Worm (Caenorhabditis elegans) whole organism, young adult: ENCODE measurements around the gene F38B7.2.

Experiments used
- B0035.1 ChIP-seq: sonication (generic microtip); optimal IDR thresholded peaks from 2 replicates; lab custom pipeline; 2016; ENCODE audit warnings: missing genetic modification characterization, mild to moderate bottlenecking, missing compliant biosample characterization, missing genotype, missing genetic modification reagents
- C17E4.6 ChIP-seq: fragments of 200-800 bp; sonication (Bioruptor generic); IDR thresholded peaks from 2 replicates; pipeline ENCODE4 v1.3.6; 2022; ENCODE audit warnings: missing genetic modification reagents, missing genetic modification characterization, missing compliant biosample characterization
- D2030.7 ChIP-seq: fragments of 200-800 bp; sonication (Bioruptor generic); IDR thresholded peaks from 2 replicates; pipeline ENCODE4 v1.3.6; 2022; ENCODE audit warnings: missing genetic modification reagents, missing genetic modification characterization, missing compliant biosample characterization
- F10E7.11 ChIP-seq: sonication (generic microtip); optimal IDR thresholded peaks from 2 replicates; lab custom pipeline; 2017; ENCODE audit warnings: mild to moderate bottlenecking, missing genetic modification characterization, moderate library complexity, missing compliant biosample characterization
- F22D6.2 ChIP-seq: sonication (generic microtip); optimal IDR thresholded peaks from 2 replicates; lab custom pipeline; 2016; ENCODE audit warnings: mild to moderate bottlenecking, missing genetic modification characterization, missing compliant biosample characterization
- F23B12.7 ChIP-seq: sonication (generic microtip); optimal IDR thresholded peaks from 2 replicates; lab custom pipeline; 2017; ENCODE audit warnings: missing genetic modification characterization, mild to moderate bottlenecking, missing compliant biosample characterization, antibody characterized with exemption, moderate library complexity; ENCODE audit not compliant: insufficient read depth
- F39B2.1 ChIP-seq: fragments of 200-800 bp; sonication (Bioruptor generic); IDR thresholded peaks from 2 replicates; pipeline ENCODE4 v1.3.6; 2022; ENCODE audit warnings: missing genetic modification reagents, missing genetic modification characterization, missing compliant biosample characterization
- F52B5.7 ChIP-seq: sonication (generic microtip); optimal IDR thresholded peaks from 2 replicates; lab custom pipeline; 2016; ENCODE audit warnings: mild to moderate bottlenecking, missing genetic modification characterization, missing compliant biosample characterization
- K11D2.4 ChIP-seq: fragments of 200-800 bp; sonication (Bioruptor generic); IDR thresholded peaks from 2 replicates; pipeline ENCODE4 v1.3.6; 2022; ENCODE audit warnings: missing genetic modification reagents, missing genetic modification characterization, missing compliant biosample characterization
- T07F8.4 ChIP-seq: sonication (generic microtip); optimal IDR thresholded peaks from 2 replicates; lab custom pipeline; 2016; ENCODE audit warnings: mild to moderate bottlenecking, missing genetic modification characterization, moderate library complexity, missing compliant biosample characterization
- T26A5.8 ChIP-seq: sonication (generic microtip); optimal IDR thresholded peaks from 2 replicates; lab custom pipeline; 2016; ENCODE audit warnings: missing genetic modification characterization, missing compliant biosample characterization
- Y53G8AR.9 ChIP-seq: fragments of 200-800 bp; sonication (Bioruptor generic); conservative IDR thresholded peaks from 2 replicates; pipeline ENCODE4 v1.3.6; 2022; ENCODE audit warnings: missing genetic modification reagents, missing genetic modification characterization, missing compliant biosample characterization
- ZK185.1 ChIP-seq: sonication (generic microtip); optimal IDR thresholded peaks from 2 replicates; lab custom pipeline; 2016; ENCODE audit warnings: mild to moderate bottlenecking, missing genetic modification characterization, missing compliant biosample characterization; ENCODE audit not compliant: poor library complexity, severe bottlenecking
- atf-7 ChIP-seq: sonication (generic microtip); optimal IDR thresholded peaks from 2 replicates; lab custom pipeline; 2017; ENCODE audit warnings: mild to moderate bottlenecking, missing genetic modification characterization, missing compliant biosample characterization
- attf-3 ChIP-seq: fragments of 200-800 bp; sonication (Bioruptor generic); conservative IDR thresholded peaks from 2 replicates; pipeline ENCODE4 v1.3.6; 2022; ENCODE audit warnings: missing genetic modification reagents, missing genetic modification characterization, missing compliant biosample characterization
- attf-5 ChIP-seq: fragments of 200-800 bp; sonication (Bioruptor generic); optimal IDR thresholded peaks from 2 replicates; lab custom pipeline; 2018; ENCODE audit warnings: mild to moderate bottlenecking, missing genetic modification characterization, missing compliant biosample characterization
- bed-1 ChIP-seq: fragments of 200-800 bp; sonication (Bioruptor generic); IDR thresholded peaks from 2 replicates; pipeline ENCODE4 v1.3.6; 2022; ENCODE audit warnings: missing genetic modification reagents, missing genetic modification characterization, missing compliant biosample characterization
- ccch-3 ChIP-seq: fragments of 200-800 bp; sonication (Bioruptor generic); optimal IDR thresholded peaks from 2 replicates; lab custom pipeline; 2018; ENCODE audit warnings: mild to moderate bottlenecking, missing genetic modification characterization, missing compliant biosample characterization
- ceh-79 ChIP-seq: sonication (generic microtip); optimal IDR thresholded peaks from 2 replicates; lab custom pipeline; 2017; ENCODE audit warnings: mild to moderate bottlenecking, missing genetic modification characterization, missing compliant biosample characterization
- ceh-91 ChIP-seq: fragments of 200-800 bp; sonication (Bioruptor generic); IDR thresholded peaks from 2 replicates; pipeline ENCODE4 v1.3.6; 2022; ENCODE audit warnings: missing genetic modification reagents, missing genetic modification characterization, missing compliant biosample characterization
- dox-1 ChIP-seq: fragments of 200-800 bp; sonication (Bioruptor generic); IDR thresholded peaks from 2 replicates; pipeline ENCODE4 v1.3.6; 2022; ENCODE audit warnings: missing genetic modification reagents, missing genetic modification characterization, missing compliant biosample characterization
- dpff-1 ChIP-seq: sonication (generic microtip); optimal IDR thresholded peaks from 2 replicates; lab custom pipeline; 2017; ENCODE audit warnings: mild to moderate bottlenecking, missing genetic modification characterization, missing compliant biosample characterization
- dpl-1 ChIP-seq: fragments of 150-350 bp; optimal IDR thresholded peaks from 2 replicates; lab custom pipeline; 2014; ENCODE audit warnings: missing biosample characterization, missing genetic modification reagents, missing genetic modification characterization
- ekl-4 ChIP-seq: fragments of 200-800 bp; sonication (Bioruptor generic); IDR thresholded peaks from 2 replicates; pipeline ENCODE4 v1.3.6; 2022; ENCODE audit warnings: missing genetic modification reagents, missing genetic modification characterization, missing compliant biosample characterization
- gei-17 ChIP-seq: fragments of 200-800 bp; sonication (Bioruptor generic); optimal IDR thresholded peaks from 2 replicates; lab custom pipeline; 2018; ENCODE audit warnings: mild to moderate bottlenecking, missing genetic modification characterization, missing compliant biosample characterization
- him-1 ChIP-seq: sonication (generic microtip); optimal IDR thresholded peaks from 2 replicates; lab custom pipeline; 2016; ENCODE audit warnings: missing genotype, missing genetic modification reagents, missing genetic modification characterization, missing compliant biosample characterization
- lin-26 ChIP-seq: fragments of 200-800 bp; sonication (Bioruptor generic); IDR thresholded peaks from 2 replicates; pipeline ENCODE4 v1.3.6; 2022; ENCODE audit warnings: missing genetic modification reagents, missing genetic modification characterization, missing compliant biosample characterization
- lin-35 ChIP-seq, 3 experiments: fragments of 150-350 bp in 2 of 3; sonication (generic microtip) in 1 of 3; optimal IDR thresholded peaks; 2 replicates each; lab custom pipeline; 2014 to 2018; ENCODE audit warnings: missing biosample characterization in 3 of 3, missing genetic modification characterization in 3 of 3, missing genetic modification reagents in 3 of 3
- lin-54 ChIP-seq: fragments of 200-800 bp; sonication (Bioruptor generic); optimal IDR thresholded peaks from 2 replicates; lab custom pipeline; 2018; ENCODE audit warnings: mild to moderate bottlenecking, missing genetic modification characterization, missing compliant biosample characterization
- madf-3 ChIP-seq: fragments of 200-800 bp; sonication (Bioruptor generic); IDR thresholded peaks from 2 replicates; pipeline ENCODE4 v1.3.6; 2022; ENCODE audit warnings: missing genetic modification reagents, missing genetic modification characterization, missing compliant biosample characterization
- madf-6 ChIP-seq: fragments of 200-800 bp; sonication (Bioruptor generic); IDR thresholded peaks from 2 replicates; pipeline ENCODE4 v1.3.6; 2022; ENCODE audit warnings: missing genetic modification reagents, missing genetic modification characterization, missing compliant biosample characterization
- mcd-1 ChIP-seq: fragments of 200-800 bp; sonication (Bioruptor generic); IDR thresholded peaks from 2 replicates; pipeline ENCODE4 v1.3.6; 2022; ENCODE audit warnings: missing genetic modification reagents, missing genetic modification characterization, missing compliant biosample characterization
- mel-28 ChIP-seq: sonication (generic microtip); optimal IDR thresholded peaks from 2 replicates; lab custom pipeline; 2016; ENCODE audit warnings: borderline replicate concordance, mild to moderate bottlenecking, missing genetic modification characterization, missing compliant biosample characterization
- nhr-120 ChIP-seq: fragments of 200-800 bp; sonication (Bioruptor generic); IDR thresholded peaks from 2 replicates; pipeline ENCODE4 v1.3.6; 2022; ENCODE audit warnings: missing genetic modification characterization, missing compliant biosample characterization
- nhr-80 ChIP-seq: sonication (generic microtip); optimal IDR thresholded peaks from 2 replicates; lab custom pipeline; 2016; ENCODE audit warnings: missing genetic modification characterization, missing compliant biosample characterization
- pha-4 ChIP-seq: fragments of 150-350 bp; sonication (generic microtip); optimal IDR thresholded peaks from 2 replicates; lab custom pipeline; 2014; ENCODE audit warnings: missing biosample characterization, missing genetic modification reagents, missing genetic modification characterization
- sea-2 ChIP-seq: fragments of 200-800 bp; sonication (Bioruptor generic); IDR thresholded peaks from 2 replicates; pipeline ENCODE4 v1.3.6; 2022; ENCODE audit warnings: missing genetic modification characterization, missing compliant biosample characterization
- snpc-1.3 ChIP-seq: sonication (generic microtip); optimal IDR thresholded peaks from 2 replicates; lab custom pipeline; 2017; ENCODE audit warnings: missing genetic modification characterization, mild to moderate bottlenecking, missing compliant biosample characterization, antibody characterized with exemption, moderate library complexity, missing genotype, missing genetic modification reagents; ENCODE audit not compliant: insufficient read depth
- tbp1 ChIP-seq: fragments of 200-800 bp; sonication (Bioruptor generic); optimal IDR thresholded peaks from 2 replicates; lab custom pipeline; 2018; ENCODE audit warnings: mild to moderate bottlenecking, missing genetic modification characterization, missing compliant biosample characterization
- zfh-2 ChIP-seq: fragments of 200-800 bp; sonication (Bioruptor generic); conservative IDR thresholded peaks from 2 replicates; pipeline ENCODE4 v1.3.6; 2022; ENCODE audit warnings: missing genetic modification reagents, missing genetic modification characterization, missing compliant biosample characterization
- ztf-18 ChIP-seq: sonication (generic microtip); optimal IDR thresholded peaks from 2 replicates; lab custom pipeline; 2016; ENCODE audit warnings: missing genotype, mild to moderate bottlenecking, missing genetic modification characterization, missing compliant biosample characterization
- ztf-22 ChIP-seq: fragments of 200-800 bp; sonication (Bioruptor generic); optimal IDR thresholded peaks from 2 replicates; lab custom pipeline; 2018; ENCODE audit warnings: mild to moderate bottlenecking, missing genetic modification characterization, moderate library complexity, missing compliant biosample characterization
- ztf-26 ChIP-seq: sonication (generic microtip); optimal IDR thresholded peaks from 2 replicates; lab custom pipeline; 2017; ENCODE audit warnings: missing genetic modification characterization, missing compliant biosample characterization
- ztf-6 ChIP-seq: fragments of 200-800 bp; sonication (Bioruptor generic); IDR thresholded peaks from 2 replicates; pipeline ENCODE4 v1.3.6; 2022; ENCODE audit warnings: missing genetic modification reagents, missing genetic modification characterization, missing compliant biosample characterization

Gene F38B7.2

DNA sequence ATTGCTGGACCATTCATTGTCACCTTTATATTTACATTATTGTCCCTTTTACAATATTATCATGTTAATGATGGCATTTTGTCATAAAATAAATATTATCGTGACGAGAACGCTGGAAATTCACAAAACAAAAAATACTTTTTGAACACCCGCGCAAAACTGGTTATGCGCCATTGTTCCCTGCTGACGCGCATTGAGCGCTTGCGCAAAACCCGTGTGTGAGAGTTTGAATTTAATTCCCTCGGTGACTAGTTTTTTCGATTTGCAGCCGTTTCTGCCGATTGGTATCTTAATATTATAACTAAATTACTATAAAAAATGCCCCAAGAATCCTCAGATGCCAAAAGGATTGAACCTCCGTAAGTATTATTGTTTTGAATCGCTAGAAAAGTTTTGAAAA, 22.3 kb upstream of the F38B7.2 start, which contains the start of gene pafo-1 (continued):
- TF ChIP-seq snpc-1.3 (tag; lab: Kevin White, UChicago), result peak; percentile 40
- no peak for TF ChIP-seq ztf-22 (GFP tag; lab: Kevin White, UChicago)
- peak; percentile 92 to 98 (median 93) for TF ChIP-seq lin-35 (GFP tag; optimal IDR thresholded peaks at IDR 0.05; lab: Kevin White, UChicago)
- TF ChIP-seq attf-3 (GFP tag; lab: Robert Waterston, UW), result peak; percentile 62; the same call in 1 of the 2 replicates
- TF ChIP-seq dpff-1 (tag; lab: Kevin White, UChicago), result no peak
- peak; percentile 88 for TF ChIP-seq ZK185.1 (tag; lab: Kevin White, UChicago)
- TF ChIP-seq K11D2.4 (GFP tag; lab: Robert Waterston, UW), result peak; percentile 84
- TF ChIP-seq madf-3 (GFP tag; lab: Robert Waterston, UW), result peak; percentile 76; the same call in 1 of the 2 replicates
- TF ChIP-seq nhr-80, result peak; percentile 27
- no peak for TF ChIP-seq gei-17 (GFP tag; lab: Kevin White, UChicago)
- TF ChIP-seq C17E4.6 (GFP tag; lab: Robert Waterston, UW), result no peak
- peak; percentile 99 for TF ChIP-seq ztf-18
- peak; percentile 69 for TF ChIP-seq ztf-26 (tag; lab: Kevin White, UChicago)
- TF ChIP-seq F10E7.11 (tag; lab: Kevin White, UChicago), result peak; percentile 10
- no peak for TF ChIP-seq nhr-120 (GFP tag; lab: Robert Waterston, UW)
- no peak for TF ChIP-seq T26A5.8 (tag; lab: Kevin White, UChicago)
- TF ChIP-seq bed-1 (GFP tag; lab: Robert Waterston, UW), result no peak
- peak; percentile 16 for TF ChIP-seq pha-4
- peak; percentile 78 for TF ChIP-seq ekl-4 (GFP tag; lab: Robert Waterston, UW)
- TF ChIP-seq dpl-1 (GFP tag; lab: Kevin White, UChicago), result peak; percentile 95
- peak; percentile 42 for TF ChIP-seq atf-7 (tag; lab: Kevin White, UChicago)
- TF ChIP-seq B0035.1, result peak; percentile 35
- TF ChIP-seq tbp1, result peak; percentile 66
- TF ChIP-seq mcd-1 (GFP tag; lab: Robert Waterston, UW), result peak; percentile 91
- TF ChIP-seq D2030.7 (GFP tag; lab: Robert Waterston, UW), result peak; percentile 85
- peak; percentile 95 for TF ChIP-seq dox-1 (GFP tag; lab: Robert Waterston, UW)
- TF ChIP-seq T07F8.4, result no peak
- TF ChIP-seq ceh-91, result peak; percentile 35; the same call in 1 of the 2 replicates
- no peak for TF ChIP-seq F52B5.7 (tag; lab: Kevin White, UChicago)
- TF ChIP-seq ztf-6 (GFP tag; lab: Robert Waterston, UW), result no peak

DNA sequence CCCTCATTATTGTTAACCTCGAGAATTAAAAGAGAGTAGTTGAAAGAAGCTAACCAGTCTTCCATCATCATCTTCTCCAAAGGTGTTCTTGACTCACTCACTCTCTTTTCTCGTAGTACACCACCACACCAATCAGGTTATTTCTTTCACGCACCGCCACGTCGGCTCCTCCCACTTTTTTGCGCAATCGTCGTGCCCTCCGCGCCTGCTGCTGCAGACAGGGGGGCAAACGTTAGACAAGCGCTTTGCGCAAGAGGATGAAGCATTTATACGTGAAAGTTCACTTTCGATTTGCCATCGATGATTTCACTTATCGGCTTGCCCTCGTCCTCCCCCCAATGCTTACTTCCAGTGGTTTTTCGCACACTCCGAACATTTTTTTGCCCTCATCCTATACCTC, 18.4 kb upstream of the F38B7.2 start:
- TF ChIP-seq zfh-2 (peak; percentile 69), F23B12.7 (tag; lab: Kevin White, UChicago) (no peak), F39B2.1 (GFP tag; lab: Robert Waterston, UW) (no peak)
- TF ChIP-seq, all 124 proteins: peak for 1

DNA sequence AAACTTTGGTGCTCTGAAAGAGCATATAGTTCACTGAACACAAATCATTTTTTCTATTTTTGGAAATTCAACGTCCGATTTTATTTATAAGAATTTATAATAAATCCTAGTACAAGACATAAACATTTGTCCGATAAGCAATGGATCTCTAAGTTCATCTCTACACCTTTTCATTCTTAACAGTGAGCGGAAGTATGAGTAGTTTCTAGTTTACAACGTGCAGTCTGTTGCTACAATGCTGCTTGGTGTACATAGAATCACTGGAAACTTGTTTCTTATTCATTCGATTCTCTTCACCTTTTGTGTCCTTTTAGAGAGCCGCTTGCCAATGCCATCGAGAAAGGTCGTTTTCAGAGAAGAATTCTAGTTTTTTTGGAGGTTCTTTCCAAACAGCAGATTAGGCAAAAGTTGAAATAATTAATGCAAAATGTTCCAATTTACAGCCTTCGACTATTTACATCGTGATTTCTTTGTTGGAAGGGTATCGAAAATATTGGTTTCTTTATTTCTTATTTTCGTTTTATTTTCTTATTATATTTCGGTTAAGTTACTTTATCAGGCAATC, 16.8 kb upstream of the F38B7.2 start:
- TF ChIP-seq Y53G8AR.9 (GFP tag; lab: Robert Waterston, UW) (no peak), him-1 (tag; lab: Kevin White, UChicago) (no peak), lin-54 (GFP tag; lab: Kevin White, UChicago) (no peak), ceh-79 (tag; lab: Kevin White, UChicago) (no peak), attf-5 (GFP tag; lab: Kevin White, UChicago) (no peak), mel-28 (no peak), sea-2 (GFP tag; lab: Robert Waterston, UW) (no peak), C17E4.6 (GFP tag; lab: Robert Waterston, UW) (no peak), madf-6 (GFP tag; lab: Robert Waterston, UW) (no peak), ztf-22 (GFP tag; lab: Kevin White, UChicago) (no peak), attf-3 (GFP tag; lab: Robert Waterston, UW) (no peak), F23B12.7 (tag; lab: Kevin White, UChicago) (no peak), lin-26 (no peak), F22D6.2 (tag; lab: Kevin White, UChicago) (no peak), ccch-3 (GFP tag; lab: Kevin White, UChicago) (no peak), dpl-1 (GFP tag; lab: Kevin White, UChicago) (no peak)
